Fruit fly (Drosophila melanogaster): ENCODE data around the gene CG42831.
A peak's percentile ranks its signal among the peaks of the same experiment; 100 is the strongest.

CG42831 gene

DNA sequence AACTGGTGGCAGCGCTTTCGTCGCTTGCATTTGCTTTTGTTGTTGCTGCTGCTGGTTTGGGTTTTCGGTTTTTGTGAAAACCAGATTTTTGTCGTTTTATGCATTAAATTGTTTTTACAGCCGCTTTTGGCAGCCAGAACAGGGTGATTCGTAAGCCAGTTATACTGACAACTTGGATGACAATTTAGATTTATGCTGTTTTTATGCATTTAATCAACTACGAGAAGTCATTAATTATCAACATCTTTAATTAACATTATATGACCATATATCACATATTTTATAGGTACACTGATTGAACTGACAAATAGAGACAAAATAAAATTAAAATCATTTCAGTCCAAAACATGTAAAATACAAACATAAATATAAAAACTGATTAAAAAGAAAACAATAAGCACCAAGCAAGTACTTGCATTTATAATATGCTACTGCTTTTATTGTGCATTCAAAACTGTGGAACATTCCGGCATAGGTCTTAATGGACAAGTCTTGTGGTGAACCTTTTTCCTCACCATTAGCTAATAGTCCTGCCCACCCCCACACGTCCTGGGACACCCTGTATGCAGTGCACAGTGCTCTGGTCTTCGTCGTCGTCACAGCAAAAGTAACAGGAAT is 40.3 kb downstream of the CG42831 start:
- no peak for TF ChIP-seq N (GFP tag; optimal IDR thresholded peaks at IDR 0.05)
- TF ChIP-seq Hr78 (GFP tag; optimal IDR thresholded peaks at IDR 0.05), result no peak
- TF ChIP-seq OdsH (GFP tag; optimal IDR thresholded peaks at IDR 0.05), result peak; percentile 77
- peak; percentile 43 for TF ChIP-seq Jra (GFP tag; optimal IDR thresholded peaks at IDR 0.05)
- no peak for TF ChIP-seq pan (optimal IDR thresholded peaks at IDR 0.05)
- peak; percentile 88 for TF ChIP-seq HLH106 (tag; optimal IDR thresholded peaks at IDR 0.05)
- TF ChIP-seq Vsx2 (GFP tag; optimal IDR thresholded peaks at IDR 0.05; ENCODE audit: partially characterized antibody), result no peak
- TF ChIP-seq rgr (GFP tag; optimal IDR thresholded peaks at IDR 0.05), result peak; percentile 79
- TF ChIP-seq Myc (optimal IDR thresholded peaks at IDR 0.05), result no peak
- TF ChIP-seq fru (GFP tag; optimal IDR thresholded peaks at IDR 0.05), result peak; percentile 79
- TF ChIP-seq Dif (GFP tag; optimal IDR thresholded peaks at IDR 0.05; ENCODE audit: partially characterized antibody), result no peak
- TF ChIP-seq CG32264 (GFP tag; optimal IDR thresholded peaks at IDR 0.05), result peak; percentile 43
- TF ChIP-seq GATAd (GFP tag; optimal IDR thresholded peaks at IDR 0.05), result no peak
- peak; percentile 34 for TF ChIP-seq Hnf4 (GFP tag; optimal IDR thresholded peaks at IDR 0.05)
- TF ChIP-seq dl (GFP tag; optimal IDR thresholded peaks at IDR 0.05; ENCODE audit: insufficient read depth in 1 of 2, partially characterized antibody in 2 of 2), result no peak
- TF ChIP-seq ey (GFP tag; optimal IDR thresholded peaks at IDR 0.05), result peak; percentile 85
- no peak for TF ChIP-seq Hr83 (GFP tag; optimal IDR thresholded peaks at IDR 0.05; ENCODE audit: poor library complexity, severe bottlenecking)
- TF ChIP-seq dmrt93B (GFP tag; optimal IDR thresholded peaks at IDR 0.05), result peak; percentile 87
- peak; percentile 79 for TF ChIP-seq CG9705 (GFP tag; optimal IDR thresholded peaks at IDR 0.05)
- no peak for TF ChIP-seq Rel (GFP tag; optimal IDR thresholded peaks at IDR 0.05)
- TF ChIP-seq Rel (tag; optimal IDR thresholded peaks at IDR 0.05), result no peak
- no peak for TF ChIP-seq dsf (GFP tag; optimal IDR thresholded peaks at IDR 0.05; ENCODE audit: borderline replicate concordance)
- TF ChIP-seq sv (GFP tag; optimal IDR thresholded peaks at IDR 0.05), result no peak
- TF ChIP-seq woc (GFP tag; optimal IDR thresholded peaks at IDR 0.05), result peak; percentile 67
- no peak for TF ChIP-seq CrebA (GFP tag; optimal IDR thresholded peaks at IDR 0.05; ENCODE audit: borderline replicate concordance)
- TF ChIP-seq Sp1 (GFP tag; optimal IDR thresholded peaks at IDR 0.05), result peak; percentile 93
- TF ChIP-seq brk (GFP tag; optimal IDR thresholded peaks at IDR 0.05), result no peak
- TF ChIP-seq tai (GFP tag; optimal IDR thresholded peaks at IDR 0.05), result peak; percentile 57
- TF ChIP-seq h (GFP tag; optimal IDR thresholded peaks at IDR 0.05), result peak; percentile 82
- TF ChIP-seq br (GFP tag; optimal IDR thresholded peaks at IDR 0.05), result peak; percentile 73
- no peak for TF ChIP-seq jim (GFP tag; optimal IDR thresholded peaks at IDR 0.05)
- no peak for TF ChIP-seq Dfd (GFP tag; optimal IDR thresholded peaks at IDR 0.05)
- no peak for TF ChIP-seq lola (GFP tag; optimal IDR thresholded peaks at IDR 0.05)
- peak; percentile 81 for TF ChIP-seq psq (GFP tag; optimal IDR thresholded peaks at IDR 0.05)
- no peak for TF ChIP-seq usp (GFP tag; optimal IDR thresholded peaks at IDR 0.05)
- no peak for TF ChIP-seq Mio (GFP tag; optimal IDR thresholded peaks at IDR 0.05)
- no peak for TF ChIP-seq Abd-B (GFP tag; optimal IDR thresholded peaks at IDR 0.05)
- peak; percentile 53 for TF ChIP-seq sage (GFP tag; optimal IDR thresholded peaks at IDR 0.05)
- peak in 1 of 2 experiments; percentile 90 for TF ChIP-seq foxo (GFP tag; optimal IDR thresholded peaks at IDR 0.05)

dm6 chr3L:10855419-10856213 is 41.0 kb downstream of the CG42831 start:
- peak; percentile 98 for TF ChIP-seq dmrt93B (GFP tag; optimal IDR thresholded peaks at IDR 0.05)
- TF ChIP-seq OdsH (GFP tag; optimal IDR thresholded peaks at IDR 0.05), result peak; percentile 92
- TF ChIP-seq Vsx2 (GFP tag; optimal IDR thresholded peaks at IDR 0.05; ENCODE audit: partially characterized antibody), result peak; percentile 68
- no peak for TF ChIP-seq Abd-B (GFP tag; optimal IDR thresholded peaks at IDR 0.05)
- TF ChIP-seq br (GFP tag; optimal IDR thresholded peaks at IDR 0.05), result peak; percentile 76
- peak; percentile 83 for TF ChIP-seq h (GFP tag; optimal IDR thresholded peaks at IDR 0.05)
- TF ChIP-seq dsf (GFP tag; optimal IDR thresholded peaks at IDR 0.05; ENCODE audit: borderline replicate concordance), result peak; percentile 13
- no peak for TF ChIP-seq usp (GFP tag; optimal IDR thresholded peaks at IDR 0.05)
- TF ChIP-seq sage (GFP tag; optimal IDR thresholded peaks at IDR 0.05), result peak; percentile 83
- no peak for TF ChIP-seq N (GFP tag; optimal IDR thresholded peaks at IDR 0.05)
- peak; percentile 55 for TF ChIP-seq Dif (GFP tag; optimal IDR thresholded peaks at IDR 0.05; ENCODE audit: partially characterized antibody)
- TF ChIP-seq ey (GFP tag; optimal IDR thresholded peaks at IDR 0.05), result peak; percentile 65
- peak; percentile 63 for TF ChIP-seq Jra (GFP tag; optimal IDR thresholded peaks at IDR 0.05)
- TF ChIP-seq psq (GFP tag; optimal IDR thresholded peaks at IDR 0.05), result peak; percentile 91
- no peak for TF ChIP-seq GATAd (GFP tag; optimal IDR thresholded peaks at IDR 0.05)
- peak; percentile 79 for TF ChIP-seq Dfd (GFP tag; optimal IDR thresholded peaks at IDR 0.05)
- TF ChIP-seq tai (GFP tag; optimal IDR thresholded peaks at IDR 0.05), result peak; percentile 61
- peak; percentile 72 for TF ChIP-seq Rel (GFP tag; optimal IDR thresholded peaks at IDR 0.05)
- TF ChIP-seq Rel (tag; optimal IDR thresholded peaks at IDR 0.05), result peak; percentile 79
- TF ChIP-seq fru (GFP tag; optimal IDR thresholded peaks at IDR 0.05), result peak; percentile 66
- no peak for TF ChIP-seq lola (GFP tag; optimal IDR thresholded peaks at IDR 0.05)
- no peak for TF ChIP-seq Hr78 (GFP tag; optimal IDR thresholded peaks at IDR 0.05)
- TF ChIP-seq CG32264 (GFP tag; optimal IDR thresholded peaks at IDR 0.05), result peak; percentile 34
- TF ChIP-seq Sp1 (GFP tag; optimal IDR thresholded peaks at IDR 0.05), result peak; percentile 97
- TF ChIP-seq pan (optimal IDR thresholded peaks at IDR 0.05), result no peak
- no peak for TF ChIP-seq jim (GFP tag; optimal IDR thresholded peaks at IDR 0.05)
- peak; percentile 52 for TF ChIP-seq sv (GFP tag; optimal IDR thresholded peaks at IDR 0.05)
- TF ChIP-seq CrebA (GFP tag; optimal IDR thresholded peaks at IDR 0.05; ENCODE audit: borderline replicate concordance), result no peak
- peak; percentile 97 for TF ChIP-seq CG9705 (GFP tag; optimal IDR thresholded peaks at IDR 0.05)
- peak; percentile 66 for TF ChIP-seq brk (GFP tag; optimal IDR thresholded peaks at IDR 0.05)
- peak in 1 of 2 experiments; percentile 95 for TF ChIP-seq foxo (GFP tag; optimal IDR thresholded peaks at IDR 0.05)
- peak in 1 of 2 experiments; percentile 53 for TF ChIP-seq dl (GFP tag; optimal IDR thresholded peaks at IDR 0.05; ENCODE audit: insufficient read depth in 1 of 2, partially characterized antibody in 2 of 2)
- TF ChIP-seq Myc (optimal IDR thresholded peaks at IDR 0.05), result no peak
- no peak for TF ChIP-seq Mio (GFP tag; optimal IDR thresholded peaks at IDR 0.05)
- peak; percentile 88 for TF ChIP-seq rgr (GFP tag; optimal IDR thresholded peaks at IDR 0.05)
- TF ChIP-seq woc (GFP tag; optimal IDR thresholded peaks at IDR 0.05), result peak; percentile 48
- peak; percentile 80 for TF ChIP-seq Hnf4 (GFP tag; optimal IDR thresholded peaks at IDR 0.05)
- TF ChIP-seq HLH106 (tag; optimal IDR thresholded peaks at IDR 0.05), result peak; percentile 98
- TF ChIP-seq Hr83 (GFP tag; optimal IDR thresholded peaks at IDR 0.05; ENCODE audit: poor library complexity, severe bottlenecking), result no peak
